Worm (Caenorhabditis elegans): ENCODE measurements around the gene ram-2.
A peak's percentile ranks its signal among the peaks of the same experiment; 100 is the strongest.

The ram-2 gene

DNA sequence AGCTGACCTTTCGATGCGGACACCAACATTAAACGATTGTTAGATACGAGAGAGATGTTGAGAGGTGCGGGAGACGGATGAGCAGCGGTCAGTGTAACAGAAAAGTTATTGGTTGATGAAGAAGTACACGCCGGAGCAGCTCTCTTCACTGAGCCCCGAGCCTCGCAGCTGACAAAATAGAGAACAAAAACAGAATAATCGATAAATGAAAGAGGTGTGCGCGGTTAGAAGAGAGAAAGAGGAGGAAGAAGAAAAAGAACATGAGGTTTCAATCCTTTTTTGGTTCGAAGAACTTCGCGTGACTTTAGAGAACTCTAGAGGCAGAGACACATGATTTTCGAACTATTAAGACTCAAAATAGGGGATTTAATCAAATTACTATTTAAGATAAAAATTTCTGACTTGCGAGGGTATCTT, 25.2 kb upstream of the ram-2 start (continued):
- TF ChIP-seq atf-7 (tag; optimal IDR thresholded peaks at IDR 0.05) (peak; percentile 10), F57C9.4 (tag; optimal IDR thresholded peaks at IDR 0.05) (no peak), ztf-26 (tag; optimal IDR thresholded peaks at IDR 0.05) (no peak), attf-5 (GFP tag; optimal IDR thresholded peaks at IDR 0.05) (peak; percentile 36), F23B12.7 (tag; optimal IDR thresholded peaks at IDR 0.05; ENCODE audit: insufficient read depth) (no peak), bed-1 (GFP tag; IDR thresholded peaks at IDR 0.05) (no peak), rpc-1 (optimal IDR thresholded peaks at IDR 0.05) (no peak), rpc-1 (tag; optimal IDR thresholded peaks at IDR 0.05) (no peak), zfh-2 (GFP tag; conservative IDR thresholded peaks at IDR 0.05) (peak; percentile 31; the same call in 1 of the 2 replicates), unc-130 (GFP tag; optimal IDR thresholded peaks at IDR 0.05) (no peak), lin-40 (tag; optimal IDR thresholded peaks at IDR 0.05) (peak; percentile 8), F39B2.1 (GFP tag; IDR thresholded peaks at IDR 0.05) (no peak)

DNA sequence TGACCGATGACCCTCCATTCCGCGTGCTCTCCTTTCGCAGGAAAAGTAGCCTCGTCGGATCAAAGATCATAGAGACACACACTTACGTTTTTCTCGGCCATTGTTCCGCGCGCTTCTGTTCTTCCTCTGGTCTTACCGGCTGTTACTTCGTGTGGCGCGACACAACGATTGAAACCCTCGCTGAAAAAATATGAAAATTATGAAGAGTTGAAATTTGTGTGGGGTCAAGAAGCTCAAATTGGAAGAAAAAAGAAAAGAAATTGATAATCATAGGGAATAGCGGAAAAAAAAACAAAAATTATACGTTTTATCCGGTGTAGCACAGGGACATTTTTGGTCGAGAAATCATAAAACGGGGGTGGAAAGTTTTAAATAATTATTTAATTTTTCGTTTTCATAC, 24.3 kb upstream of the ram-2 start, which contains the start of gene cey-1:
Gene cey-1 (minus strand): TSS at position 180 of the 400 bp plus-strand sequence.
- TF ChIP-seq Y53F4B.3 (GFP tag; IDR thresholded peaks at IDR 0.05) (no peak), snpc-1.1 (tag; optimal IDR thresholded peaks at IDR 0.05; ENCODE audit: insufficient read depth) (no peak), nhr-90 (tag; optimal IDR thresholded peaks at IDR 0.05) (no peak), egl-18 (GFP tag; IDR thresholded peaks at IDR 0.05) (no peak), F57A8.1 (GFP tag; optimal IDR thresholded peaks at IDR 0.05) (no peak), Y56A3A.18 (GFP tag; IDR thresholded peaks at IDR 0.05) (no peak), F57C9.4 (tag; optimal IDR thresholded peaks at IDR 0.05) (no peak), lsl-1 (GFP tag; optimal IDR thresholded peaks at IDR 0.05) (no peak)

DNA sequence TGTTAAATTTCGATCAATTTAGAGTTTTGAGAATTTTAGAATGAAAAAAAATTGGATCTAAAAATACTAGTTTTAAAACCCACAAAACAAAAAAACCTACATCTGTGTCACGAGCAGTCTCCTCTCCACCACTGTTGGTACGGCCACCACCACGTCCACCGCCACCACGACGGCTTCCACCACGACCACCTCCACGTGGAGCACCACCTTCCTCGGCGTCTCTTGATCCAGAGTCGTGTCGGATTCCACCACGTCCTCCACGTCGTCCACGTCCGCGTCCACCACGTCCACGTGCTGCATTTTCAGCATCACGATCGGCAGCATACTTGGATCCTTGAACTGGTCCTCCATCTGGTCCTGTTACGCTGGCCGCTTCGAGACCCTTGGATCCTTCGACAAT, 23.5 kb upstream of the ram-2 start:
- TF ChIP-seq attf-5 (GFP tag; optimal IDR thresholded peaks at IDR 0.05), result no peak
- TF ChIP-seq aptf-3 (GFP tag; IDR thresholded peaks at IDR 0.05), result no peak
- no peak for TF ChIP-seq madf-3 (GFP tag; IDR thresholded peaks at IDR 0.05)
- TF ChIP-seq egrh-3 (GFP tag; IDR thresholded peaks at IDR 0.05), result peak; percentile 41; the same call in 1 of the 2 replicates
- peak; percentile 81 for TF ChIP-seq zfh-2 (GFP tag; conservative IDR thresholded peaks at IDR 0.05)
- TF ChIP-seq madf-6 (GFP tag; IDR thresholded peaks at IDR 0.05), result no peak

DNA sequence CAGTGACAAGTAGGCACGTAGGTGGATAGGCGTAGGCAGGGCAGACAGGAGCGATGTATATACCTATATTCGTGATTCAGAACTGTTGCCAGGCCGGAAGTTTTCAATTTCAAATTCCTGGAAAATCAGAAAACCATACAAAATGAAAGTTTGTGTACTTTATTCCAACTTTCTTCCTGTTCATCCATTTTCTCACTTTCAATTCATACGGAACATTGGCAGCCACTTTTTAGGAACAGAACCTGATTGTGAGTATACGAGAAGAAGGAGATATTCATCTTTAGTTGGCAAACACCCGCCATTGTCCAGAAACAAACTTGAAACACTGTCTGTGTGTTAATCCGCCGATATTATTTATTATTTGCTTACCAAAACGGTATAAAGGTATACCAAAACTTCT, 19.1 kb upstream of the ram-2 start, which contains the start of gene srlf-15:
Gene srlf-15 (plus strand): TSS at position 301 of the 400 bp plus-strand sequence.
- no peak for TF ChIP-seq ztf-28 (GFP tag; IDR thresholded peaks at IDR 0.05)
- TF ChIP-seq madf-3 (GFP tag; IDR thresholded peaks at IDR 0.05), result no peak
- TF ChIP-seq F55B11.4 (tag; optimal IDR thresholded peaks at IDR 0.05; ENCODE audit: borderline replicate concordance, insufficient read depth), result no peak
- TF ChIP-seq rcor-1 (GFP tag; IDR thresholded peaks at IDR 0.05), result no peak
- no peak for TF ChIP-seq tbx-9 (tag; optimal IDR thresholded peaks at IDR 0.05; ENCODE audit: borderline replicate concordance)
- no peak for TF ChIP-seq let-607 (tag; optimal IDR thresholded peaks at IDR 0.05)
- TF ChIP-seq F33H1.4 (GFP tag; IDR thresholded peaks at IDR 0.05), result no peak
- TF ChIP-seq lsl-1 (GFP tag; optimal IDR thresholded peaks at IDR 0.05), result no peak
- no peak for TF ChIP-seq hrde-1 (tag; optimal IDR thresholded peaks at IDR 0.05; ENCODE audit: borderline replicate concordance)
- TF ChIP-seq F37B4.10 (GFP tag; IDR thresholded peaks at IDR 0.05), result no peak
- no peak for TF ChIP-seq egl-44 (GFP tag; IDR thresholded peaks at IDR 0.05)
- no peak for TF ChIP-seq lin-54 (GFP tag; optimal IDR thresholded peaks at IDR 0.05)
- TF ChIP-seq madf-6 (GFP tag; IDR thresholded peaks at IDR 0.05), result no peak
- TF ChIP-seq ceh-58 (GFP tag; IDR thresholded peaks at IDR 0.05), result no peak
- TF ChIP-seq egrh-3 (GFP tag; IDR thresholded peaks at IDR 0.05), result no peak
- no peak for TF ChIP-seq F52B5.7 (tag; optimal IDR thresholded peaks at IDR 0.05)
- TF ChIP-seq die-1 (tag; optimal IDR thresholded peaks at IDR 0.05), result no peak
- no peak for TF ChIP-seq hsf-1 (GFP tag; IDR thresholded peaks at IDR 0.05)
- no peak for TF ChIP-seq ekl-4 (GFP tag; IDR thresholded peaks at IDR 0.05)
- no peak for TF ChIP-seq lin-40 (tag; optimal IDR thresholded peaks at IDR 0.05)

Measured in whole organism, young adult.